Fruit fly (Drosophila melanogaster): ENCODE data around the gene Pcyt2.

DNA sequence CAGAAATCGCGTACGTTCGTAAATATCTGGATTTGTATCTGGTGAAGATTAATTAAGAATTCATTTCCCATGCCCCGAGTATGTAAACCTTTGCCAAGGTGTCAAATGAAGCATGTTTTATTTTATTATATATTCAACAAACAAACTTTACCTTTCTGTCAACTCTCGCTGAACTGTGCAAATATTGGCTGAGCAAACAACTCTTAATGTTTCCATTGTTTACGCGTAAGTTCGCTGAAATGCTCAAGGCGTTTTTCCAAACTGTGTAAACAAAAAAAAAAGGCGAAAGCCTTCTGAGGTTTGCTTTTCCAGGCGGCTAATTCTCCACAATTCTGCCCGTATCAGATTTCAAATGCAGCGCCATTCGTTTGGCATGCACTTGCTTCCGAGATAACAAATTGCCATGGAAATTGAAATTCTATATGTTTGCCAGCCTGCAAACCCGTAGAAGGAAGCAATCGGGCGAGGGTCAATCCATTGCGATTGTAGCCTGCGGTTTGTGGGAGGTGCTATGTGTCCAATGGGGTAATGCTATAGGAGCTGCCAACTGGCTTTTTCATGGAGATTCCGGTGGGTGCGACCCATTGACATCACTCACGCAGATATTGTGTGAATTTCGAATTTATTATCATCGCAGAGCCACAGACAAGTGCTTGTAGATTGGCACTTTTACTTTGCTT, 38.5 kb downstream of the Pcyt2 start:
- no peak for TF ChIP-seq Dll (optimal IDR thresholded peaks at IDR 0.05)
- no peak for TF ChIP-seq psq (optimal IDR thresholded peaks at IDR 0.05)

All from whole organism.